Fruit fly (Drosophila melanogaster) whole organism, embryonic: ENCODE measurements around the gene nompB.
A peak's percentile ranks its signal among the peaks of the same experiment; 100 is the strongest.

ENCODE experiments used
- Bgb ChIP-seq: fragments of 200-800 bp; sonication (Bioruptor generic); IDR thresholded peaks from 2 replicates; pipeline ENCODE4 v1.3.6; 2022; ENCODE audit warnings: missing biosample characterization, missing genetic modification characterization; ENCODE audit not compliant: partially characterized antibody
- CG10366 ChIP-seq: fragments of 200-800 bp; sonication (Bioruptor generic); IDR thresholded peaks from 2 replicates; pipeline ENCODE4 v1.3.6; 2022; ENCODE audit warnings: missing biosample characterization, missing genetic modification characterization
- CG14860 ChIP-seq: fragments of 200-800 bp; sonication (Bioruptor generic); IDR thresholded peaks from 3 replicates; pipeline ENCODE4 v1.3.6; 2022; ENCODE audit warnings: missing biosample characterization, missing genetic modification characterization; ENCODE audit not compliant: partially characterized antibody
- CG2120 ChIP-seq: fragments of 200-800 bp; sonication (Bioruptor generic); optimal IDR thresholded peaks from 3 replicates; lab custom pipeline; 2016; ENCODE audit warnings: missing biosample characterization, missing genetic modification characterization
- CG30403 ChIP-seq: fragments of 200-800 bp; sonication (Bioruptor generic); optimal IDR thresholded peaks from 3 replicates; lab custom pipeline; 2016; ENCODE audit warnings: missing biosample characterization, missing genetic modification characterization
- CG4424 ChIP-seq: fragments of 200-800 bp; sonication (Bioruptor generic); optimal IDR thresholded peaks from 3 replicates; lab custom pipeline; 2016; ENCODE audit warnings: missing biosample characterization, missing genetic modification characterization
- CG4820 ChIP-seq: fragments of 200-800 bp; sonication (Bioruptor generic); optimal IDR thresholded peaks from 3 replicates; lab custom pipeline; 2016; ENCODE audit warnings: missing biosample characterization, missing genetic modification characterization
- CG6254 ChIP-seq: fragments of 200-800 bp; sonication (Bioruptor generic); optimal IDR thresholded peaks from 3 replicates; lab custom pipeline; 2017; ENCODE audit warnings: mild to moderate bottlenecking, missing biosample characterization, missing genetic modification reagents, missing genetic modification characterization
- CG6791 ChIP-seq: fragments of 200-800 bp; sonication (Bioruptor generic); IDR thresholded peaks from 3 replicates; pipeline ENCODE4 v1.3.6; 2022; ENCODE audit warnings: missing biosample characterization, missing genetic modification characterization; ENCODE audit not compliant: partially characterized antibody
- CG7357 ChIP-seq: fragments of 200-800 bp; sonication (Bioruptor generic); IDR thresholded peaks from 3 replicates; pipeline ENCODE4 v1.3.6; 2022; ENCODE audit warnings: missing biosample characterization, missing genetic modification characterization
- CG7963 ChIP-seq: fragments of 200-800 bp; sonication (Bioruptor generic); IDR thresholded peaks from 3 replicates; pipeline ENCODE4 v1.3.6; 2022; ENCODE audit warnings: missing biosample characterization, missing genetic modification characterization; ENCODE audit not compliant: partially characterized antibody
- CG9215 ChIP-seq: fragments of 200-800 bp; sonication (Bioruptor generic); IDR thresholded peaks from 2 replicates; pipeline ENCODE4 v1.3.6; 2022; ENCODE audit warnings: missing biosample characterization, missing genetic modification characterization
- Ets65A ChIP-seq: fragments of 200-800 bp; sonication (Bioruptor generic); peaks from one replicate; lab custom pipeline; 2016; ENCODE audit warnings: missing biosample characterization, missing genetic modification characterization
- HLH4C ChIP-seq: fragments of 200-800 bp; sonication (Bioruptor generic); IDR thresholded peaks from 3 replicates; pipeline ENCODE4 v1.3.6; 2022; ENCODE audit warnings: missing biosample characterization, missing genetic modification characterization; ENCODE audit not compliant: partially characterized antibody
- Jarid2 ChIP-seq: fragments of 200-800 bp; sonication (Bioruptor generic); optimal IDR thresholded peaks from 3 replicates; lab custom pipeline; 2017; ENCODE audit warnings: mild to moderate bottlenecking, missing biosample characterization, missing genetic modification reagents, missing genetic modification characterization
- Med ChIP-seq: fragments of 200-800 bp; sonication (Bioruptor generic); peaks from one replicate; lab custom pipeline; 2016; ENCODE audit warnings: missing biosample characterization, missing genetic modification characterization, mild to moderate bottlenecking, inconsistent platforms, moderate library complexity
- Oaz ChIP-seq: fragments of 200-800 bp; sonication (Bioruptor generic); IDR thresholded peaks from 2 replicates; pipeline ENCODE4 v1.3.6; 2022; ENCODE audit warnings: missing biosample characterization, missing genetic modification characterization
- Opbp ChIP-seq: fragments of 200-800 bp; sonication (Bioruptor generic); IDR thresholded peaks from 3 replicates; pipeline ENCODE4 v1.3.6; 2022; ENCODE audit warnings: missing biosample characterization, missing genetic modification characterization; ENCODE audit not compliant: partially characterized antibody
- Pdp1 ChIP-seq, 2 experiments: fragments of 200-800 bp; sonication (Bioruptor generic); optimal IDR thresholded peaks; 3 replicates each; lab custom pipeline; 2016; ENCODE audit warnings: missing biosample characterization in 2 of 2, missing genetic modification characterization in 2 of 2, mild to moderate bottlenecking in 1 of 2, moderate library complexity in 1 of 2
- Scr ChIP-seq: fragments of 200-800 bp; sonication (Bioruptor generic); IDR thresholded peaks from 2 replicates; pipeline ENCODE4 v1.3.6; 2022; ENCODE audit warnings: missing biosample characterization, missing genetic modification characterization; ENCODE audit not compliant: partially characterized antibody
- Sry-β ChIP-seq: fragments of 200-800 bp; sonication (Bioruptor generic); optimal IDR thresholded peaks from 2 replicates; lab custom pipeline; 2018; ENCODE audit warnings: missing biosample characterization, mild to moderate bottlenecking, missing genetic modification characterization, moderate library complexity
- ash1 ChIP-seq: fragments of 200-800 bp; sonication (Bioruptor generic); optimal IDR thresholded peaks from 2 replicates; lab custom pipeline; 2018; ENCODE audit warnings: missing biosample characterization, mild to moderate bottlenecking, missing genetic modification characterization
- fd102C ChIP-seq: fragments of 200-800 bp; sonication (Bioruptor generic); optimal IDR thresholded peaks from 2 replicates; lab custom pipeline; 2018; ENCODE audit warnings: missing biosample characterization, mild to moderate bottlenecking, missing genetic modification characterization, moderate library complexity
- fd3F ChIP-seq: fragments of 200-800 bp; sonication (Bioruptor generic); optimal IDR thresholded peaks from 2 replicates; lab custom pipeline; 2018; ENCODE audit warnings: missing biosample characterization, mild to moderate bottlenecking, missing genetic modification characterization, moderate library complexity
- hb ChIP-seq: fragments of 200-800 bp; sonication (Bioruptor generic); IDR thresholded peaks from 3 replicates; pipeline ENCODE4 v1.3.6; 2022; ENCODE audit warnings: missing biosample characterization, missing genetic modification characterization; ENCODE audit not compliant: partially characterized antibody
- lbe ChIP-seq: fragments of 200-800 bp; sonication (Bioruptor generic); optimal IDR thresholded peaks from 2 replicates; lab custom pipeline; 2016; ENCODE audit warnings: missing biosample characterization, mild to moderate bottlenecking, missing genetic modification characterization
- nerfin-2 ChIP-seq: fragments of 200-800 bp; sonication (Bioruptor generic); IDR thresholded peaks from 2 replicates; pipeline ENCODE4 v1.3.6; 2022; ENCODE audit warnings: missing biosample characterization, missing genetic modification characterization; ENCODE audit not compliant: partially characterized antibody
- odd ChIP-seq: fragments of 200-800 bp; sonication (Bioruptor generic); optimal IDR thresholded peaks from 2 replicates; lab custom pipeline; 2017; ENCODE audit warnings: missing biosample characterization, mild to moderate bottlenecking, missing genetic modification characterization
- pb ChIP-seq: fragments of 200-800 bp; sonication (Bioruptor generic); optimal IDR thresholded peaks from 3 replicates; lab custom pipeline; 2016; ENCODE audit warnings: missing biosample characterization, missing genetic modification characterization
- row ChIP-seq: fragments of 200-800 bp; sonication (Bioruptor generic); IDR thresholded peaks from 3 replicates; pipeline ENCODE4 v1.3.6; 2022; ENCODE audit warnings: missing biosample characterization, missing genetic modification characterization
- sisA ChIP-seq: fragments of 200-800 bp; sonication (Bioruptor generic); IDR thresholded peaks from 2 replicates; pipeline ENCODE4 v1.3.6; 2022; ENCODE audit warnings: missing biosample characterization, missing genetic modification characterization
- slou ChIP-seq: fragments of 200-800 bp; sonication (Bioruptor generic); optimal IDR thresholded peaks from 3 replicates; lab custom pipeline; 2016; ENCODE audit warnings: missing biosample characterization, missing genetic modification characterization
- sqz ChIP-seq: fragments of 200-800 bp; sonication (Bioruptor generic); optimal IDR thresholded peaks from 3 replicates; lab custom pipeline; 2018; ENCODE audit warnings: missing biosample characterization, mild to moderate bottlenecking, missing genetic modification characterization
- tna ChIP-seq: fragments of 200-800 bp; sonication (Bioruptor generic); IDR thresholded peaks from 2 replicates; pipeline ENCODE4 v1.3.6; 2022; ENCODE audit warnings: missing biosample characterization, missing genetic modification characterization; ENCODE audit not compliant: partially characterized antibody
- wdn ChIP-seq: fragments of 200-800 bp; sonication (Bioruptor generic); IDR thresholded peaks from 2 replicates; pipeline ENCODE4 v1.3.6; 2022; ENCODE audit warnings: missing biosample characterization, missing genetic modification characterization

The nompB gene

DNA sequence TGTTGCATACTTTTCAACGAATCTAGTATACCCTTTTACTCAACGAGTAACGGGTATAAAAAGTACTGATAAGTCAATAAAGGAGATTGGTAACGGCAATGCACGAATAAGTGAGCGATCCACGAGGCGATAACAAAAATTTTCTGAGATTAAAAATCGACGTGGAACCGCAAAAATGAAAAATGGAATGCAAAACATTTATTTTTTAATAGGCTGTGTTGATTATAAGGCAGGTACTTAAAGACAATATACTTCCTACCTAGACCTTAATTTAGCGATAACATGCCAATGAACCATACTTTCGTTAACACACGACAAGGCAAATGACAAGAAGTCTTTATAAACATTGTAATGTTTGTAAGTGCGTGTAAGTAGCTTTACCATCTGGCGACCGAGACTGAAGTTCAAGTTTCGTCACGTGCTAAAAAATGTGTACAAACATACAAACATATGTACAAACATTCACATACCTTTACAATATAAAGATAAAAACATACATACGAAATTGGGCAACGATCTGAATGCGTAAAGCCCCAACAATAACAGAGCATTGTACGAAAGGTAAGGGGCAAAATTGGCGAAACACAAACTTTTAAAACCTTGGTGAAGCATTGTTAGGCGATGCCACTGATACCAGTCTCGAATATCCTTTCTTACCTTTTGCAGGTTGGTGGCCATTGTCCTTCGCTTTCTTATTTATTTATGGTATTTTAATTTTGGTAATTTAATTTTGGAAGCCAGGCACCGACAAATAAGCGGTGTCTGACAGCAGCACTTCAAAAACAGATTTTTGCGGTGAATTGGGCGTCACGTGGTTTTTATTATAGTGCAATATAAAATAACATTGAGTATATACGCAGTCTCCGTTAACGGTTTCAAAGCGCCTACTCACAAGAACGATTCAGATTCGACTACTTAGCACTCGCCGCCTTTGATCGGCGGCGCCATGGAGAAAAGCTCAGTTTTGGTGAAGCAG, 33.8 kb upstream of the nompB start (continued):
- TF ChIP-seq pb (GFP tag; lab: Kevin White, UChicago) = no peak
- no peak for TF ChIP-seq ash1
- TF ChIP-seq CG4424 (GFP tag; lab: Kevin White, UChicago) = no peak
- TF ChIP-seq Jarid2 (GFP tag; lab: Kevin White, UChicago) = peak; percentile 41
- peak in 1 of 2 experiments; percentile 19 for TF ChIP-seq Pdp1 (GFP tag; optimal IDR thresholded peaks at IDR 0.05; lab: Kevin White, UChicago)
- no peak for TF ChIP-seq slou (GFP tag; lab: Kevin White, UChicago)
- TF ChIP-seq odd (GFP tag; lab: Kevin White, UChicago) = no peak
- TF ChIP-seq, all 482 proteins: peak for 22

DNA sequence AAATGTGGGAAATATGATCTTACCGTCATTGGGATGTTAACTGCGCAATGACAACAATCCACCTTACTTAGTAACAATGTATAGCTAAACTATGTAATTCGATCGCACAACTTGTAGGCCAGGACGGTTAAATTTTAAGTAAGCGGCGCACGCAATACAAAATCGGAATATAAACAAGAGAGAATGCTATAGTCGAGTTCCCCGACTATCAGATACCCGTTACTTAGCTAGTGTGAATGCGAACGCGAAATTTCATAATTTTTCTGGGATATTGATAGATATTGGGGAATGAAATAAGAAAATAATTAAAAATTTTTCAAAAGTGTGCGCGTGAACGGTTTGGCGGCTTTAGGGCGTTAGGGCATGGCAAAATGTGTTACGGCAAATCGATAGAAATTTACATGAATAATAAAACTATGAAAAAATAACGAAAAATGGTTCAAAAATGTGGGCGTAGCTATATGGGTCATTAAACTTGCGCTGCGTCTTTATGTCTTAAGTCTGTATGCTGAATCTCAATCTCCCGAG, 32.9 kb upstream of the nompB start:
- TF ChIP-seq CG10366 (GFP tag; lab: Robert Waterston, UW) = no peak
- peak; percentile 57; the same call in 1 of the 2 replicates for TF ChIP-seq nerfin-2 (GFP tag; lab: Robert Waterston, UW)
- TF ChIP-seq CG2120 (GFP tag; lab: Kevin White, UChicago) = no peak
- TF ChIP-seq CG4820 (GFP tag; lab: Kevin White, UChicago) = no peak
- TF ChIP-seq Bgb (GFP tag; lab: Robert Waterston, UW) = 0 out of 2 replicates have a peak, but pooled peaks have one; percentile 37
- TF ChIP-seq lbe (GFP tag; lab: Kevin White, UChicago) = no peak
- TF ChIP-seq tna (GFP tag; lab: Robert Waterston, UW) = peak; percentile 64
- no peak for TF ChIP-seq CG6254 (GFP tag; lab: Kevin White, UChicago)
- no peak for TF ChIP-seq CG9215 (GFP tag; lab: Robert Waterston, UW)
- no peak for TF ChIP-seq fd102C (GFP tag; lab: Kevin White, UChicago)
- TF ChIP-seq Ets65A (GFP tag; lab: Kevin White, UChicago) = peak; percentile 60
- TF ChIP-seq CG7357 (GFP tag; lab: Robert Waterston, UW) = no peak
- 0 out of 2 replicates have a peak, but pooled peaks have one; percentile 17 for TF ChIP-seq Scr (GFP tag; lab: Robert Waterston, UW)
- TF ChIP-seq Sry-β (GFP tag; lab: Kevin White, UChicago) = no peak
- no peak for TF ChIP-seq sqz (GFP tag; lab: Kevin White, UChicago)
- 0 out of 3 replicates have a peak, but pooled peaks have one; percentile 15 for TF ChIP-seq Opbp
- peak; percentile 51 for TF ChIP-seq Med
- TF ChIP-seq sisA (GFP tag; lab: Robert Waterston, UW) = no peak
- peak; percentile 44; the same call in 1 of the 3 replicates for TF ChIP-seq CG6791 (GFP tag; lab: Robert Waterston, UW)
- TF ChIP-seq CG30403 (GFP tag; lab: Kevin White, UChicago) = no peak
- peak; percentile 43; the same call in 1 of the 3 replicates for TF ChIP-seq CG14860 (GFP tag; lab: Robert Waterston, UW)
- TF ChIP-seq row (GFP tag; lab: Robert Waterston, UW) = 0 out of 3 replicates have a peak, but pooled peaks have one; percentile 34
- peak; percentile 53; the same call in 2 of the 3 replicates for TF ChIP-seq HLH4C (GFP tag; lab: Robert Waterston, UW)
- TF ChIP-seq fd3F (GFP tag; lab: Kevin White, UChicago) = no peak
- TF ChIP-seq wdn (GFP tag; lab: Robert Waterston, UW) = no peak
- TF ChIP-seq hb = peak; percentile 61; the same call in 1 of the 3 replicates
- no peak for TF ChIP-seq Oaz (GFP tag; lab: Robert Waterston, UW)
- peak; percentile 58; the same call in 2 of the 3 replicates for TF ChIP-seq CG7963
